Fruit fly (Drosophila melanogaster) whole organism, embryonic: ENCODE measurements around the gene Trl.

Experiments
- BEAF-32 ChIP-seq: fragments of 200-800 bp; sonication (Bioruptor generic); optimal IDR thresholded peaks from 3 replicates; lab custom pipeline; 2017; ENCODE audit warnings: missing biosample characterization, missing genetic modification characterization, mild to moderate bottlenecking, moderate library complexity, missing genetic modification reagents
- BtbVII ChIP-seq: fragments of 200-800 bp; sonication (Bioruptor generic); optimal IDR thresholded peaks from 3 replicates; lab custom pipeline; 2017; ENCODE audit warnings: missing biosample characterization, mild to moderate bottlenecking, missing genetic modification characterization
- Bteb2 ChIP-seq: fragments of 200-800 bp; sonication (Bioruptor generic); optimal IDR thresholded peaks from 2 replicates; lab custom pipeline; 2016; ENCODE audit warnings: missing biosample characterization, missing genetic modification characterization
- CG10565 ChIP-seq: fragments of 200-800 bp; sonication (Bioruptor generic); optimal IDR thresholded peaks from 3 replicates; lab custom pipeline; 2016; ENCODE audit warnings: missing biosample characterization, mild to moderate bottlenecking, missing genetic modification characterization
- CG11695 ChIP-seq: fragments of 200-800 bp; sonication (Bioruptor generic); IDR thresholded peaks from 3 replicates; pipeline ENCODE4 v1.3.6; 2022; ENCODE audit warnings: missing biosample characterization, missing genetic modification characterization
- CG12104 ChIP-seq: fragments of 200-800 bp; sonication (Bioruptor generic); optimal IDR thresholded peaks from 3 replicates; lab custom pipeline; 2016; ENCODE audit warnings: missing biosample characterization, missing genetic modification characterization
- CG1233 ChIP-seq: fragments of 200-800 bp; sonication (Bioruptor generic); optimal IDR thresholded peaks from 4 replicates; lab custom pipeline; 2018; ENCODE audit warnings: missing biosample characterization, mild to moderate bottlenecking, missing genetic modification characterization
- CG14014 ChIP-seq: fragments of 200-800 bp; sonication (Bioruptor generic); IDR thresholded peaks from 2 replicates; pipeline ENCODE4 v1.3.6; 2022; ENCODE audit warnings: missing biosample characterization, missing genetic modification characterization
- CG14860 ChIP-seq: fragments of 200-800 bp; sonication (Bioruptor generic); IDR thresholded peaks from 3 replicates; pipeline ENCODE4 v1.3.6; 2022; ENCODE audit warnings: missing biosample characterization, missing genetic modification characterization; ENCODE audit not compliant: partially characterized antibody
- CG15073 ChIP-seq: fragments of 200-800 bp; sonication (Bioruptor generic); optimal IDR thresholded peaks from 2 replicates; lab custom pipeline; 2016; ENCODE audit warnings: missing biosample characterization, missing genetic modification characterization
- CG17186 ChIP-seq: fragments of 200-800 bp; sonication (Bioruptor generic); optimal IDR thresholded peaks from 3 replicates; lab custom pipeline; 2017; ENCODE audit warnings: missing biosample characterization, missing genetic modification reagents, missing genetic modification characterization
- CG17612 ChIP-seq: fragments of 200-800 bp; sonication (Bioruptor generic); IDR thresholded peaks from 2 replicates; pipeline ENCODE4 v1.3.6; 2022; ENCODE audit warnings: missing biosample characterization, missing genetic modification characterization
- CG17802 ChIP-seq: fragments of 200-800 bp; sonication (Bioruptor generic); optimal IDR thresholded peaks from 2 replicates; lab custom pipeline; 2018; ENCODE audit warnings: missing biosample characterization, mild to moderate bottlenecking, missing genetic modification characterization, moderate library complexity
- CG18011 ChIP-seq: fragments of 200-800 bp; sonication (Bioruptor generic); optimal IDR thresholded peaks from 2 replicates; lab custom pipeline; 2017; ENCODE audit warnings: missing biosample characterization, missing genetic modification characterization, mild to moderate bottlenecking, moderate library complexity, missing genotype
- CG30431 ChIP-seq: fragments of 200-800 bp; sonication (Bioruptor generic); optimal IDR thresholded peaks from 2 replicates; lab custom pipeline; 2017; ENCODE audit warnings: missing biosample characterization, missing genetic modification characterization
- CG32532 ChIP-seq: fragments of 200-800 bp; sonication (Bioruptor generic); IDR thresholded peaks from 2 replicates; pipeline ENCODE4 v1.3.6; 2022; ENCODE audit warnings: missing biosample characterization, missing genetic modification characterization
- CG34376 ChIP-seq: fragments of 200-800 bp; sonication (Bioruptor generic); optimal IDR thresholded peaks from 2 replicates; lab custom pipeline; 2018; ENCODE audit warnings: missing biosample characterization, mild to moderate bottlenecking, missing genetic modification characterization
- CG4820 ChIP-seq: fragments of 200-800 bp; sonication (Bioruptor generic); optimal IDR thresholded peaks from 3 replicates; lab custom pipeline; 2016; ENCODE audit warnings: missing biosample characterization, missing genetic modification characterization
- CG6813 ChIP-seq: fragments of 200-800 bp; sonication (Bioruptor generic); optimal IDR thresholded peaks from 2 replicates; lab custom pipeline; 2017; ENCODE audit warnings: missing biosample characterization, missing genetic modification characterization, mild to moderate bottlenecking, moderate library complexity, missing genetic modification reagents
- CG7963 ChIP-seq: fragments of 200-800 bp; sonication (Bioruptor generic); IDR thresholded peaks from 3 replicates; pipeline ENCODE4 v1.3.6; 2022; ENCODE audit warnings: missing biosample characterization, missing genetic modification characterization; ENCODE audit not compliant: partially characterized antibody
- CG9932 ChIP-seq: fragments of 200-800 bp; sonication (Bioruptor generic); IDR thresholded peaks from 2 replicates; pipeline ENCODE4 v1.3.6; 2022; ENCODE audit warnings: missing biosample characterization, missing genetic modification characterization
- Doc3 ChIP-seq: fragments of 200-800 bp; sonication (Bioruptor generic); IDR thresholded peaks from 3 replicates; pipeline ENCODE4 v1.3.6; 2022; ENCODE audit warnings: missing biosample characterization, missing genetic modification characterization; ENCODE audit not compliant: partially characterized antibody
- Fer2 ChIP-seq: fragments of 200-800 bp; sonication (Bioruptor generic); optimal IDR thresholded peaks from 2 replicates; lab custom pipeline; 2018; ENCODE audit warnings: missing biosample characterization, mild to moderate bottlenecking, missing genetic modification characterization, moderate library complexity
- GATAe ChIP-seq: fragments of 200-800 bp; sonication (Bioruptor generic); conservative IDR thresholded peaks from 2 replicates; pipeline ENCODE4 v1.3.6; 2022; ENCODE audit warnings: missing biosample characterization, missing genetic modification characterization
- HmgD ChIP-seq: fragments of 200-800 bp; sonication (Bioruptor generic); optimal IDR thresholded peaks from 3 replicates; lab custom pipeline; 2016; ENCODE audit warnings: missing biosample characterization, missing genetic modification characterization
- Jarid2 ChIP-seq: fragments of 200-800 bp; sonication (Bioruptor generic); optimal IDR thresholded peaks from 3 replicates; lab custom pipeline; 2017; ENCODE audit warnings: mild to moderate bottlenecking, missing biosample characterization, missing genetic modification reagents, missing genetic modification characterization
- Mad ChIP-seq: fragments of 200-800 bp; sonication (Bioruptor generic); optimal IDR thresholded peaks from 2 replicates; lab custom pipeline; 2016; ENCODE audit warnings: missing biosample characterization, missing genetic modification characterization
- Oli ChIP-seq: fragments of 200-800 bp; sonication (Bioruptor generic); optimal IDR thresholded peaks from 2 replicates; lab custom pipeline; 2018; ENCODE audit warnings: missing biosample characterization, mild to moderate bottlenecking, missing genetic modification characterization, moderate library complexity
- PHDP ChIP-seq: fragments of 200-800 bp; sonication (Bioruptor generic); optimal IDR thresholded peaks from 3 replicates; lab custom pipeline; 2018; ENCODE audit warnings: missing biosample characterization, mild to moderate bottlenecking, missing genetic modification characterization, moderate library complexity
- Six4 ChIP-seq: fragments of 200-800 bp; sonication (Bioruptor generic); optimal IDR thresholded peaks from 2 replicates; lab custom pipeline; 2016; ENCODE audit warnings: missing biosample characterization, missing genetic modification characterization
- Vsx1 ChIP-seq: fragments of 200-800 bp; sonication (Bioruptor generic); optimal IDR thresholded peaks from 2 replicates; lab custom pipeline; 2017; ENCODE audit warnings: missing biosample characterization, mild to moderate bottlenecking, missing genetic modification characterization, missing genetic modification reagents
- aop ChIP-seq: fragments of 200-800 bp; sonication (Bioruptor generic); IDR thresholded peaks from 2 replicates; pipeline ENCODE4 v1.3.6; 2022; ENCODE audit warnings: missing biosample characterization, missing genetic modification characterization
- ci ChIP-seq: fragments of 200-800 bp; sonication (Bioruptor generic); IDR thresholded peaks from 3 replicates; pipeline ENCODE4 v1.3.6; 2022; ENCODE audit warnings: missing biosample characterization, missing genetic modification characterization
- crol ChIP-seq: fragments of 200-800 bp; sonication (Bioruptor generic); IDR thresholded peaks from 2 replicates; pipeline ENCODE4 v1.3.6; 2022; ENCODE audit warnings: missing biosample characterization, missing genetic modification characterization
- en ChIP-seq: fragments of 200-800 bp; sonication (Bioruptor generic); optimal IDR thresholded peaks from 2 replicates; lab custom pipeline; 2016; ENCODE audit warnings: missing biosample characterization, missing genetic modification characterization
- ewg ChIP-seq: fragments of 200-800 bp; sonication (Bioruptor generic); optimal IDR thresholded peaks from 3 replicates; lab custom pipeline; 2017; ENCODE audit warnings: mild to moderate bottlenecking, missing biosample characterization, missing genetic modification reagents, missing genetic modification characterization
- ftz-f1 ChIP-seq: fragments of 200-800 bp; sonication (Bioruptor generic); optimal IDR thresholded peaks from 2 replicates; lab custom pipeline; 2016; ENCODE audit warnings: missing biosample characterization, missing genetic modification characterization
- gsb ChIP-seq: fragments of 200-800 bp; sonication (Bioruptor generic); IDR thresholded peaks from 2 replicates; pipeline ENCODE4 v1.3.6; 2022; ENCODE audit warnings: missing biosample characterization, missing genetic modification characterization
- hth ChIP-seq: fragments of >200 bp; optimal IDR thresholded peaks from 2 replicates; lab custom pipeline; 2017; ENCODE audit warnings: inconsistent platforms
- jumu ChIP-seq: fragments of 200-800 bp; sonication (Bioruptor generic); optimal IDR thresholded peaks from 3 replicates; lab custom pipeline; 2016; ENCODE audit warnings: missing biosample characterization, missing genetic modification characterization
- oc ChIP-seq: fragments of 200-800 bp; sonication (Bioruptor generic); optimal IDR thresholded peaks from 2 replicates; lab custom pipeline; 2018; ENCODE audit warnings: missing biosample characterization, mild to moderate bottlenecking, missing genetic modification characterization, moderate library complexity
- p53 ChIP-seq: fragments of 200-800 bp; sonication (Bioruptor generic); optimal IDR thresholded peaks from 2 replicates; lab custom pipeline; 2016; ENCODE audit warnings: missing biosample characterization, missing genetic modification characterization
- prd ChIP-seq, 3 experiments: fragments of >200 bp in 2 of 3; fragments of 200-800 bp in 1 of 3; sonication (Bioruptor generic) in 1 of 3; optimal IDR thresholded peaks in 2 of 3; IDR thresholded peaks in 1 of 3; 2 replicates in 2 of 3; 3 replicates in 1 of 3; pipeline versions ENCODE4 v1.3.6 to Lab custom; 2017 to 2022; ENCODE audit warnings: missing biosample characterization in 1 of 3, missing genetic modification characterization in 1 of 3
- pros ChIP-seq: fragments of 200-800 bp; sonication (Bioruptor generic); optimal IDR thresholded peaks from 3 replicates; lab custom pipeline; 2019; ENCODE audit warnings: missing biosample characterization, mild to moderate bottlenecking, missing genetic modification characterization, moderate library complexity
- ranshi ChIP-seq: fragments of 200-800 bp; sonication (Bioruptor generic); IDR thresholded peaks from 2 replicates; pipeline ENCODE4 v1.3.6; 2022; ENCODE audit warnings: missing biosample characterization, missing genetic modification characterization
- scrt ChIP-seq: fragments of 200-800 bp; sonication (Bioruptor generic); optimal IDR thresholded peaks from 2 replicates; lab custom pipeline; 2018; ENCODE audit warnings: missing biosample characterization, mild to moderate bottlenecking, missing genetic modification characterization, moderate library complexity
- sd ChIP-seq: fragments of 200-800 bp; sonication (Bioruptor generic); optimal IDR thresholded peaks from 3 replicates; lab custom pipeline; 2018; ENCODE audit warnings: missing biosample characterization, mild to moderate bottlenecking, missing genetic modification characterization, moderate library complexity
- slbo ChIP-seq: fragments of 200-800 bp; sonication (Bioruptor generic); IDR thresholded peaks from 2 replicates; pipeline ENCODE4 v1.3.6; 2022; ENCODE audit warnings: missing biosample characterization, missing genetic modification characterization
- stc ChIP-seq: fragments of 200-800 bp; sonication (Bioruptor generic); IDR thresholded peaks from 2 replicates; pipeline ENCODE4 v1.3.6; 2022; ENCODE audit warnings: missing biosample characterization, missing genetic modification characterization
- trh ChIP-seq: fragments of 200-800 bp; sonication (Bioruptor generic); optimal IDR thresholded peaks from 2 replicates; lab custom pipeline; 2016; ENCODE audit warnings: missing biosample characterization, missing genetic modification characterization
- vvl ChIP-seq: fragments of 200-800 bp; sonication (Bioruptor generic); IDR thresholded peaks from 2 replicates; pipeline ENCODE4 v1.3.6; 2022; ENCODE audit warnings: missing biosample characterization, missing genetic modification characterization
- wdn ChIP-seq: fragments of 200-800 bp; sonication (Bioruptor generic); IDR thresholded peaks from 2 replicates; pipeline ENCODE4 v1.3.6; 2022; ENCODE audit warnings: missing biosample characterization, missing genetic modification characterization

The Trl gene

dm6 chr3L:14712799-14713198 lies 48.0 kb downstream of the Trl start (continued):
- TF ChIP-seq GATAe (GFP tag; lab: Robert Waterston, UW) (0 out of 2 replicates have a peak, but pooled peaks have one; percentile 14), CG4820 (GFP tag; lab: Kevin White, UChicago) (no peak), CG10565 (GFP tag; lab: Kevin White, UChicago) (no peak), Vsx1 (GFP tag; lab: Kevin White, UChicago) (no peak), aop (GFP tag; lab: Robert Waterston, UW) (no peak), stc (no peak), hth (lab: Kevin White, UChicago) (no peak), CG9932 (GFP tag; lab: Robert Waterston, UW) (no peak), CG7963 (no peak), prd (optimal IDR thresholded peaks at IDR 0.05; lab: Kevin White, UChicago) (no peak), prd (GFP tag; IDR thresholded peaks at IDR 0.05; lab: Robert Waterston, UW) (no peak), gsb (no peak), Six4 (no peak), sd (tag; lab: Kevin White, UChicago) (peak; percentile 80), ftz-f1 (GFP tag; lab: Kevin White, UChicago) (no peak), trh (no peak), CG12104 (GFP tag; lab: Kevin White, UChicago) (no peak), CG18011 (GFP tag; lab: Kevin White, UChicago) (no peak), Bteb2 (GFP tag; lab: Kevin White, UChicago) (no peak), vvl (GFP tag; lab: Robert Waterston, UW) (no peak), crol (no peak), CG15073 (no peak), PHDP (tag; lab: Kevin White, UChicago) (no peak), Mad (GFP tag; lab: Kevin White, UChicago) (no peak), CG17186 (no peak), HmgD (GFP tag; lab: Kevin White, UChicago) (no peak), ewg (GFP tag; lab: Kevin White, UChicago) (no peak), CG6813 (GFP tag; lab: Kevin White, UChicago) (no peak), BEAF-32 (GFP tag; lab: Kevin White, UChicago) (no peak), CG17802 (tag; lab: Kevin White, UChicago) (no peak), CG34376 (GFP tag; lab: Kevin White, UChicago) (peak; percentile 29), Oli (no peak), ci (GFP tag; lab: Robert Waterston, UW) (no peak), p53 (no peak), slbo (GFP tag; lab: Robert Waterston, UW) (no peak), Doc3 (no peak), BtbVII (GFP tag; lab: Kevin White, UChicago) (no peak), scrt (GFP tag; lab: Kevin White, UChicago) (no peak), oc (tag; lab: Kevin White, UChicago) (no peak), CG14014 (GFP tag; lab: Robert Waterston, UW) (no peak), CG11695 (GFP tag; lab: Robert Waterston, UW) (no peak), CG1233 (GFP tag; lab: Kevin White, UChicago) (no peak), CG32532 (no peak), CG30431 (no peak), ranshi (GFP tag; lab: Robert Waterston, UW) (no peak), en (GFP tag; lab: Kevin White, UChicago) (no peak), Fer2 (tag; lab: Kevin White, UChicago) (no peak), wdn (GFP tag; lab: Robert Waterston, UW) (no peak), CG17612 (no peak), pros (GFP tag; lab: Kevin White, UChicago) (no peak), CG14860 (GFP tag; lab: Robert Waterston, UW) (no peak), jumu (no peak), Jarid2 (GFP tag; lab: Kevin White, UChicago) (no peak)
